Worm (Caenorhabditis elegans) whole organism, L1 larva: ENCODE data around the gene nhr-48.
A peak's percentile ranks its signal among the peaks of the same experiment; 100 is the strongest.

ENCODE experiments used
- C16A3.4 ChIP-seq: fragments of 150-350 bp; optimal IDR thresholded peaks from 2 replicates; lab custom pipeline; 2014; ENCODE audit warnings: missing biosample characterization, missing genetic modification characterization
- aha-1 ChIP-seq: fragments of 150-350 bp; optimal IDR thresholded peaks from 2 replicates; lab custom pipeline; 2014; ENCODE audit warnings: missing biosample characterization, missing genetic modification characterization
- aly-2 ChIP-seq: fragments of 150-350 bp; optimal IDR thresholded peaks from 2 replicates; lab custom pipeline; 2014; ENCODE audit warnings: missing biosample characterization, missing genetic modification characterization
- blmp-1 ChIP-seq: fragments of 150-350 bp; optimal IDR thresholded peaks from 2 replicates; lab custom pipeline; 2014; ENCODE audit warnings: missing biosample characterization, missing genetic modification characterization
- ceh-90 ChIP-seq: sonication (generic microtip); optimal IDR thresholded peaks from 2 replicates; lab custom pipeline; 2016; ENCODE audit warnings: missing genetic modification characterization, missing compliant biosample characterization
- ces-1 ChIP-seq: fragments of 150-350 bp; optimal IDR thresholded peaks from 2 replicates; lab custom pipeline; 2014; ENCODE audit warnings: missing biosample characterization, missing genetic modification reagents, missing genetic modification characterization
- dsc-1 ChIP-seq: sonication (generic microtip); optimal IDR thresholded peaks from 2 replicates; lab custom pipeline; 2016; ENCODE audit warnings: mild to moderate bottlenecking, missing genetic modification characterization, missing compliant biosample characterization
- efl-3 ChIP-seq: fragments of 200-800 bp; sonication (Bioruptor generic); optimal IDR thresholded peaks from 2 replicates; lab custom pipeline; 2018; ENCODE audit warnings: mild to moderate bottlenecking, missing genetic modification characterization, missing compliant biosample characterization
- egl-13 ChIP-seq: sonication (generic microtip); optimal IDR thresholded peaks from 2 replicates; lab custom pipeline; 2016; ENCODE audit warnings: missing genotype, missing genetic modification reagents, missing genetic modification characterization, missing compliant biosample characterization
- elt-2 ChIP-seq: sonication (generic microtip); optimal IDR thresholded peaks from 2 replicates; lab custom pipeline; 2016; ENCODE audit warnings: missing genetic modification characterization, mild to moderate bottlenecking, inconsistent platforms, missing compliant biosample characterization, missing genetic modification reagents
- elt-3 ChIP-seq, 6 experiments: fragments of 150-350 bp in 1 of 6; sonication (generic microtip); optimal IDR thresholded peaks; 2 replicates each; lab custom pipeline; 2017 to 2018; ENCODE audit warnings: missing biosample characterization in 6 of 6, missing genetic modification characterization in 6 of 6, inconsistent platforms in 1 of 6
- fkh-10 ChIP-seq: sonication (generic microtip); optimal IDR thresholded peaks from 2 replicates; lab custom pipeline; 2017; ENCODE audit warnings: missing biosample characterization, missing genetic modification reagents, missing genetic modification characterization
- fkh-4 ChIP-seq: sonication (generic microtip); optimal IDR thresholded peaks from 2 replicates; lab custom pipeline; 2016; ENCODE audit warnings: missing compliant biosample characterization, missing genetic modification characterization, borderline replicate concordance
- fkh-8 ChIP-seq: sonication (generic microtip); optimal IDR thresholded peaks from 2 replicates; lab custom pipeline; 2016; ENCODE audit warnings: mild to moderate bottlenecking, missing genetic modification characterization, missing compliant biosample characterization
- fos-1 ChIP-seq: fragments of 150-350 bp; optimal IDR thresholded peaks from 2 replicates; lab custom pipeline; 2014; ENCODE audit warnings: missing biosample characterization, missing genetic modification characterization
- hlh-4 ChIP-seq: sonication (generic microtip); optimal IDR thresholded peaks from 2 replicates; lab custom pipeline; 2016; ENCODE audit warnings: mild to moderate bottlenecking, missing genetic modification characterization, missing compliant biosample characterization
- hpl-2 ChIP-seq: fragments of 150-350 bp; optimal IDR thresholded peaks from 2 replicates; lab custom pipeline; 2014; ENCODE audit warnings: missing biosample characterization, missing genetic modification reagents, missing genetic modification characterization
- irx-1 ChIP-seq: sonication (generic microtip); optimal IDR thresholded peaks from 2 replicates; lab custom pipeline; 2016; ENCODE audit warnings: missing genetic modification characterization, missing compliant biosample characterization
- isw-1 ChIP-seq: fragments of 200-800 bp; sonication (Bioruptor generic); IDR thresholded peaks from 2 replicates; pipeline ENCODE4 v1.3.6; 2022; ENCODE audit warnings: missing genetic modification characterization, missing compliant biosample characterization
- jun-1 ChIP-seq: fragments of 150-350 bp; optimal IDR thresholded peaks from 2 replicates; lab custom pipeline; 2014; ENCODE audit warnings: missing biosample characterization, missing genetic modification reagents, missing genetic modification characterization
- lin-13 ChIP-seq: fragments of 150-350 bp; optimal IDR thresholded peaks from 2 replicates; lab custom pipeline; 2014; ENCODE audit warnings: missing biosample characterization, missing genetic modification reagents, missing genetic modification characterization
- lin-15B ChIP-seq: fragments of 150-350 bp; sonication (generic microtip); optimal IDR thresholded peaks from 3 replicates; lab custom pipeline; 2014; ENCODE audit warnings: missing biosample characterization, missing genetic modification characterization
- lin-35 ChIP-seq, 2 experiments: fragments of 150-350 bp; optimal IDR thresholded peaks; 2 replicates each; lab custom pipeline; 2014; ENCODE audit warnings: missing biosample characterization in 2 of 2, missing genetic modification characterization in 2 of 2, missing genetic modification reagents in 2 of 2
- lsy-2 ChIP-seq, 2 experiments: fragments of 150-350 bp; optimal IDR thresholded peaks; 2 replicates each; lab custom pipeline; 2014; ENCODE audit warnings: missing biosample characterization in 2 of 2, missing genetic modification characterization in 2 of 2
- mef-2 ChIP-seq: fragments of 150-350 bp; optimal IDR thresholded peaks from 2 replicates; lab custom pipeline; 2014; ENCODE audit warnings: missing biosample characterization, missing genetic modification characterization
- mep-1 ChIP-seq: fragments of 150-350 bp; optimal IDR thresholded peaks from 2 replicates; lab custom pipeline; 2014; ENCODE audit warnings: missing biosample characterization, missing genetic modification characterization
- nhr-11 ChIP-seq: fragments of 150-350 bp; optimal IDR thresholded peaks from 2 replicates; lab custom pipeline; 2014; ENCODE audit warnings: missing biosample characterization, missing genetic modification characterization
- nhr-12 ChIP-seq: sonication (generic microtip); optimal IDR thresholded peaks from 2 replicates; lab custom pipeline; 2017; ENCODE audit warnings: missing biosample characterization, missing genetic modification characterization
- nhr-20 ChIP-seq: sonication (generic microtip); optimal IDR thresholded peaks from 2 replicates; lab custom pipeline; 2016; ENCODE audit warnings: mild to moderate bottlenecking, missing genetic modification characterization, missing compliant biosample characterization
- nhr-237 ChIP-seq: fragments of 150-350 bp; optimal IDR thresholded peaks from 2 replicates; lab custom pipeline; 2014; ENCODE audit warnings: missing biosample characterization, missing genetic modification characterization
- nhr-28 ChIP-seq: fragments of 150-350 bp; optimal IDR thresholded peaks from 2 replicates; lab custom pipeline; 2014; ENCODE audit warnings: missing biosample characterization, missing genetic modification characterization
- nhr-76 ChIP-seq: sonication (generic microtip); optimal IDR thresholded peaks from 2 replicates; lab custom pipeline; 2017; ENCODE audit warnings: missing biosample characterization, missing genetic modification characterization
- nhr-77 ChIP-seq: fragments of 150-350 bp; optimal IDR thresholded peaks from 2 replicates; lab custom pipeline; 2014; ENCODE audit warnings: missing biosample characterization, missing genetic modification characterization
- nhr-84 ChIP-seq: sonication (generic microtip); optimal IDR thresholded peaks from 2 replicates; lab custom pipeline; 2017; ENCODE audit warnings: missing biosample characterization, missing genetic modification characterization
- nhr-90 ChIP-seq: sonication (generic microtip); optimal IDR thresholded peaks from 2 replicates; lab custom pipeline; 2016; ENCODE audit warnings: mild to moderate bottlenecking, missing genetic modification characterization, missing compliant biosample characterization; ENCODE audit not compliant: poor library complexity
- skn-1 ChIP-seq: fragments of 150-350 bp; optimal IDR thresholded peaks from 2 replicates; lab custom pipeline; 2014; ENCODE audit warnings: missing biosample characterization, missing genetic modification characterization
- snu-23 ChIP-seq: sonication (generic microtip); optimal IDR thresholded peaks from 2 replicates; lab custom pipeline; 2016; ENCODE audit warnings: missing genetic modification characterization, missing compliant biosample characterization
- sox-4 ChIP-seq: sonication (generic microtip); optimal IDR thresholded peaks from 2 replicates; lab custom pipeline; 2016; ENCODE audit warnings: missing genetic modification characterization, missing compliant biosample characterization
- tbx-2 ChIP-seq: sonication (generic microtip); optimal IDR thresholded peaks from 2 replicates; lab custom pipeline; 2016; ENCODE audit warnings: missing genetic modification characterization, missing compliant biosample characterization
- unc-130 ChIP-seq: fragments of 150-350 bp; optimal IDR thresholded peaks from 2 replicates; lab custom pipeline; 2017; ENCODE audit warnings: missing biosample characterization, missing genetic modification characterization, inconsistent platforms
- unc-30 ChIP-seq: sonication (generic microtip); optimal IDR thresholded peaks from 2 replicates; lab custom pipeline; 2017; ENCODE audit warnings: missing biosample characterization, missing genetic modification characterization
- unc-98 ChIP-seq: fragments of 200-800 bp; sonication (Bioruptor generic); IDR thresholded peaks from 2 replicates; pipeline ENCODE4 v1.3.6; 2022; ENCODE audit warnings: missing genetic modification characterization, missing compliant biosample characterization
- xbp-1 ChIP-seq: sonication (generic microtip); optimal IDR thresholded peaks from 2 replicates; lab custom pipeline; 2016; ENCODE audit warnings: missing genetic modification characterization, missing compliant biosample characterization
- ztf-11 ChIP-seq, 2 experiments: sonication (generic microtip); optimal IDR thresholded peaks; 2 replicates each; lab custom pipeline; 2016 to 2017; ENCODE audit warnings: missing genetic modification characterization in 2 of 2, missing biosample characterization in 1 of 2, missing compliant biosample characterization in 1 of 2
- ztf-4 ChIP-seq: fragments of 150-350 bp; optimal IDR thresholded peaks from 2 replicates; lab custom pipeline; 2014; ENCODE audit warnings: missing biosample characterization, missing genetic modification characterization

nhr-48 gene

ce11 chrX:15724994-15725393 lies 17.0 kb downstream of the nhr-48 start (continued):
- TF ChIP-seq ztf-11 (tag; optimal IDR thresholded peaks at IDR 0.05; lab: Kevin White, UChicago): peak in 1 of 2 experiments; percentile 11
- no peak for TF ChIP-seq aha-1 (tag; lab: Kevin White, UChicago)
- peak; percentile 68 for TF ChIP-seq nhr-90 (tag; lab: Kevin White, UChicago)
- no peak for TF ChIP-seq nhr-28 (tag; lab: Kevin White, UChicago)
- peak; percentile 93 for TF ChIP-seq lin-15B (tag; lab: Kevin White, UChicago)
- TF ChIP-seq mef-2 (tag; lab: Kevin White, UChicago): peak; percentile 7
- no peak for TF ChIP-seq nhr-76 (tag; lab: Kevin White, UChicago)
- TF ChIP-seq, all 84 proteins: peak for 38

- TF ChIP-seq lin-15B (tag; lab: Kevin White, UChicago) (peak; percentile 42), ceh-90 (no peak)
These were observed 17.7 kb downstream of the nhr-48 start, which contains the start of gene lin-15B for ce11 chrX:15725566-15726173. Gene lin-15B (plus strand): TSS chrX:15726123.

ce11 chrX:15730342-15730741 lies 22.3 kb downstream of the nhr-48 start:
- TF ChIP-seq nhr-77 (tag; lab: Kevin White, UChicago): no peak
- TF ChIP-seq snu-23: no peak
- TF ChIP-seq aha-1 (tag; lab: Kevin White, UChicago): no peak
- TF ChIP-seq blmp-1 (tag; lab: Kevin White, UChicago): no peak
- no peak for TF ChIP-seq fkh-4
- TF ChIP-seq elt-2: no peak
- no peak for TF ChIP-seq lsy-2 (tag; optimal IDR thresholded peaks at IDR 0.05; lab: Kevin White, UChicago)
- TF ChIP-seq xbp-1: no peak
- TF ChIP-seq unc-98 (GFP tag; lab: Robert Waterston, UW): no peak
- no peak for TF ChIP-seq aly-2 (tag; lab: Kevin White, UChicago)
- no peak for TF ChIP-seq unc-30 (tag; lab: Kevin White, UChicago)
- TF ChIP-seq efl-3 (GFP tag; lab: Kevin White, UChicago): no peak
- TF ChIP-seq ztf-4 (tag; lab: Kevin White, UChicago): no peak
- TF ChIP-seq elt-3 (tag; optimal IDR thresholded peaks at IDR 0.05; lab: Kevin White, UChicago): no peak
- TF ChIP-seq hpl-2 (GFP tag; lab: Kevin White, UChicago): no peak

ce11 chrX:15731668-15732067 lies 23.7 kb downstream of the nhr-48 start, which contains the start of gene lin-15A:
Gene lin-15A (plus strand): TSS chrX:15731968.
- TF ChIP-seq elt-2 (no peak), nhr-12 (no peak)

- TF ChIP-seq ces-1 (GFP tag; lab: Kevin White, UChicago): no peak
- peak; percentile 32 for TF ChIP-seq unc-130 (tag; lab: Kevin White, UChicago)
- TF ChIP-seq hlh-4 (tag; lab: Kevin White, UChicago): no peak
- peak; percentile 74 for TF ChIP-seq nhr-20 (tag; lab: Kevin White, UChicago)
- TF ChIP-seq irx-1 (tag; lab: Kevin White, UChicago): peak; percentile 40
- no peak for TF ChIP-seq aha-1 (tag; lab: Kevin White, UChicago)
- TF ChIP-seq lin-13 (GFP tag; lab: Kevin White, UChicago): peak; percentile 20
- peak; percentile 82 for TF ChIP-seq nhr-90 (tag; lab: Kevin White, UChicago)
- TF ChIP-seq fkh-8 (tag; lab: Kevin White, UChicago): peak; percentile 42
- peak; percentile 87 for TF ChIP-seq C16A3.4
- TF ChIP-seq lin-35 (GFP tag; optimal IDR thresholded peaks at IDR 0.05; lab: Kevin White, UChicago): peak in 1 of 2 experiments; percentile 82
- TF ChIP-seq jun-1: peak; percentile 87
- TF ChIP-seq sox-4 (tag; lab: Kevin White, UChicago): no peak
- peak; percentile 69 for TF ChIP-seq nhr-77 (tag; lab: Kevin White, UChicago)
- peak; percentile 55 for TF ChIP-seq ztf-4 (tag; lab: Kevin White, UChicago)
- TF ChIP-seq egl-13: peak; percentile 35
- TF ChIP-seq nhr-237: peak; percentile 36
- TF ChIP-seq ztf-11 (tag; optimal IDR thresholded peaks at IDR 0.05; lab: Kevin White, UChicago): peak in 1 of 2 experiments; percentile 49
- TF ChIP-seq isw-1 (GFP tag; lab: Robert Waterston, UW): 0 out of 2 replicates have a peak, but pooled peaks have one; percentile 2
- peak; percentile 77 for TF ChIP-seq fkh-10
- TF ChIP-seq skn-1 (tag; lab: Kevin White, UChicago): peak; percentile 36
- no peak for TF ChIP-seq nhr-84 (tag; lab: Kevin White, UChicago)
- peak; percentile 43 for TF ChIP-seq mep-1
- peak; percentile 45 for TF ChIP-seq fos-1 (tag; lab: Kevin White, UChicago)
- peak; percentile 74 for TF ChIP-seq dsc-1 (tag; lab: Kevin White, UChicago)
- TF ChIP-seq nhr-11 (tag; lab: Kevin White, UChicago): peak; percentile 77
- TF ChIP-seq tbx-2 (tag; lab: Kevin White, UChicago): peak; percentile 50
These were observed 28.4 kb downstream of the nhr-48 start for ce11 chrX:15736419-15736818.
